Fruit fly (Drosophila melanogaster) whole organism, adult: ENCODE data around the gene CG42613.
A peak's percentile ranks its signal among the peaks of the same experiment; 100 is the strongest.

Source experiments
- Clk ChIP-seq: fragments of 200-800 bp; sonication (Bioruptor generic); optimal IDR thresholded peaks from 2 replicates; lab custom pipeline; 2017; ENCODE audit warnings: missing biosample characterization, missing genetic modification characterization
- Mnt ChIP-seq: fragments of 200-800 bp; sonication (Bioruptor generic); optimal IDR thresholded peaks from 2 replicates; lab custom pipeline; 2016; ENCODE audit warnings: missing biosample characterization, mild to moderate bottlenecking, missing genetic modification characterization
- cic ChIP-seq: fragments of 200-800 bp; sonication (Bioruptor generic); optimal IDR thresholded peaks from 2 replicates; lab custom pipeline; 2017; ENCODE audit warnings: missing biosample characterization, mild to moderate bottlenecking, missing genetic modification characterization, moderate library complexity
- cnc ChIP-seq, 2 experiments: fragments of >200 bp; optimal IDR thresholded peaks; 2 replicates each; lab custom pipeline; 2017
- kay ChIP-seq: fragments of 200-800 bp; sonication (Bioruptor generic); peaks from one replicate; lab custom pipeline; 2016; ENCODE audit warnings: missing biosample characterization, missing genetic modification characterization, borderline replicate concordance
- toe ChIP-seq: fragments of 200-800 bp; sonication (Bioruptor generic); optimal IDR thresholded peaks from 2 replicates; lab custom pipeline; 2016; ENCODE audit warnings: missing biosample characterization, missing genetic modification characterization

- TF ChIP-seq cic (GFP tag; lab: Kevin White, UChicago) (peak; percentile 94), kay (no peak), cnc (optimal IDR thresholded peaks at IDR 0.05; lab: Kevin White, UChicago) (no peak), Mnt (GFP tag; lab: Kevin White, UChicago) (peak; percentile 37), toe (GFP tag; lab: Kevin White, UChicago) (peak; percentile 10), Clk (GFP tag; lab: Kevin White, UChicago) (no peak)
These were observed 564 bp upstream of the CG42613 start, which contains the start of gene Mpc1 for dm6 chr3R:18928346-18928917.
